Worm (Caenorhabditis elegans) whole organism, early embryonic: ENCODE data around the gene marb-1.

Source experiments
- ama-1 ChIP-seq: fragments of 150-350 bp; optimal IDR thresholded peaks from 2 replicates; lab custom pipeline; 2014
- ceh-36 ChIP-seq: sonication (generic microtip); optimal IDR thresholded peaks from 2 replicates; lab custom pipeline; 2016; ENCODE audit warnings: missing genetic modification characterization, inconsistent platforms, missing compliant biosample characterization
- hnd-1 ChIP-seq: sonication (generic microtip); optimal IDR thresholded peaks from 2 replicates; lab custom pipeline; 2016; ENCODE audit warnings: missing genetic modification characterization, missing compliant biosample characterization
- tbx-11 ChIP-seq: fragments of 200-800 bp; sonication (Bioruptor generic); IDR thresholded peaks from 2 replicates; pipeline ENCODE4 v1.3.6; 2022; ENCODE audit warnings: missing genetic modification characterization, missing compliant biosample characterization
- tbx-37 ChIP-seq: fragments of 200-800 bp; sonication (Bioruptor generic); conservative IDR thresholded peaks from 2 replicates; pipeline ENCODE4 v1.3.6; 2022; ENCODE audit warnings: missing genetic modification reagents, missing genetic modification characterization, missing compliant biosample characterization

ce11 chrIV:12165432-12166078 lies 43.3 kb downstream of the marb-1 start:
- TF ChIP-seq ama-1 (lab: Kevin White, UChicago) (no peak), hnd-1 (tag; lab: Kevin White, UChicago) (no peak), ceh-36 (tag; lab: Kevin White, UChicago) (no peak), tbx-11 (no peak), tbx-37 (no peak)
